Worm (Caenorhabditis elegans): ENCODE results near the gene twk-48.

The twk-48 gene

DNA sequence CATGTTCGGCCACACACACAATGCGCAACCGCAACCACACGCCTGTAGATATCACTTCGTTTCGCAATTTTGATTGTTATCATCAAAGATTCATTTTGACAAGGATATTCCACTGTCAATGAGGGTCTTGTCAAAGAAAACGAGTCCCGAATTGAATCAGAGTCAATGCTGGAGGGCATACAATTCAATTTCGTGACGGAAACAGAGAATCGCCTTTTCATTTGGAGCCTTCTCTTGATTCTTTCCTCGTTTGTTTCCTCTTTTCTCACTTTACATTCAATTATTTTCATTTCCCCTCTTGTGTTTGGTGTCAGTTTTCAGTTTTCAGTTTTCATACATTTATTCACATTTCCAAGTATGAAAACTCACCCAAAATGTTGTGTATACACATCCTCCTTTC lies 6.8 kb downstream of the twk-48 start:
- TF ChIP-seq sem-2 (GFP tag; optimal IDR thresholded peaks at IDR 0.05) (no peak), M03D4.4 (tag; optimal IDR thresholded peaks at IDR 0.05) (no peak), flh-1 (GFP tag; optimal IDR thresholded peaks at IDR 0.05) (no peak), ztf-11 (tag; optimal IDR thresholded peaks at IDR 0.05) (no peak), tbx-8 (GFP tag; optimal IDR thresholded peaks at IDR 0.05) (no peak), lin-13 (tag; optimal IDR thresholded peaks at IDR 0.05) (no peak), sptf-1 (tag; optimal IDR thresholded peaks at IDR 0.05) (no peak), ces-1 (GFP tag; optimal IDR thresholded peaks at IDR 0.05) (peak; percentile 94)

DNA sequence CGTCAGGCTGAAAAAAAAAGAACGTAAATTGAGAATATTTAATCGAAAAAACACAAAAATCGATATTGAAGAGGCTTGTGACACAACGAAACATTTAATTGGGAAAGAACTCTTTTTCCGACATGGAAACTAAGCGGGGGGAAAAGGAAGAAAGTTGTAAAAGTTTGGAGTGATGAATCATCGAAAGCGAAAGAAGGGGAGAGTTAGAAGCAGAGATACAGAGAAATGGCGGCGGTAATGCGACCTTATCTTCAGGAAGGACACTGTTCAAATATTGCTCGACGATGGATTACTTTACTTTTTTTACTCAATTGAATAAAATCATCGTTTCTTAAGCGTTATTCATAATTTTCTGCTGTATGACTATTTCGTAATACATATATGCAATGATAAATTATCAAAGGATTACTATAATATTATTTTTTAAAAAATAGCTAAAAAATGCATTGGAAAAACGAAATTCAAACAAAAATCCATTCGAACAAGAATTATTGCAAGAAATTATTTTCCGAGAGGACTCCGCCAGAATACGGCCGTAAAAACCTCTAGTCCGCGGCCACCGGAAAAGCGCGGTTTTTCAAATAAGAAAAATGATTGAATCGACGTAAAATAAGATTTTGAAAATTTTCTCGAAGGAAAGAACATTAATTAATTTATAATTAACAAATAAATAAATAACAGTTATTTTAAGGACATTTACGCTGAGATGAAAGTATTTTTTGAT lies 7.4 kb downstream of the twk-48 start, which contains the start of gene dhhc-4:
Gene dhhc-4 (minus strand): TSS at position 13 of the 724 bp plus-strand sequence.
- no peak for TF ChIP-seq elt-1 (tag; optimal IDR thresholded peaks at IDR 0.05; ENCODE audit: borderline replicate concordance, insufficient read depth)
- no peak for TF ChIP-seq nhr-2 (tag; optimal IDR thresholded peaks at IDR 0.05)
- TF ChIP-seq cnd-1 (tag; optimal IDR thresholded peaks at IDR 0.05) = no peak
- no peak for TF ChIP-seq blmp-1 (tag; optimal IDR thresholded peaks at IDR 0.05)
- TF ChIP-seq M03D4.4 (tag; optimal IDR thresholded peaks at IDR 0.05) = no peak
- TF ChIP-seq ceh-39 (tag; optimal IDR thresholded peaks at IDR 0.05) = no peak
- TF ChIP-seq ceh-83 (GFP tag; optimal IDR thresholded peaks at IDR 0.05) = peak; percentile 9
- no peak for TF ChIP-seq nhr-12 (tag; optimal IDR thresholded peaks at IDR 0.05)
- no peak for TF ChIP-seq ham-2 (GFP tag; optimal IDR thresholded peaks at IDR 0.05)
- no peak for TF ChIP-seq nhr-76 (tag; optimal IDR thresholded peaks at IDR 0.05)
- no peak for TF ChIP-seq lin-32 (GFP tag; optimal IDR thresholded peaks at IDR 0.05)
- TF ChIP-seq lsy-2 (tag; optimal IDR thresholded peaks at IDR 0.05) = peak; percentile 48
- no peak for TF ChIP-seq ces-1 (GFP tag; optimal IDR thresholded peaks at IDR 0.05)
- TF ChIP-seq bed-3 (GFP tag; optimal IDR thresholded peaks at IDR 0.05) = no peak
- no peak for TF ChIP-seq unc-120 (tag; optimal IDR thresholded peaks at IDR 0.05; ENCODE audit: poor library complexity, severe bottlenecking)
- TF ChIP-seq ceh-43 (GFP tag; optimal IDR thresholded peaks at IDR 0.05) = no peak
- TF ChIP-seq nhr-28 (tag; optimal IDR thresholded peaks at IDR 0.05) = no peak
- no peak for TF ChIP-seq unc-39 (tag; optimal IDR thresholded peaks at IDR 0.05)
- no peak for TF ChIP-seq tbx-8 (GFP tag; optimal IDR thresholded peaks at IDR 0.05)
- no peak for TF ChIP-seq zip-8 (tag; optimal IDR thresholded peaks at IDR 0.05)
- TF ChIP-seq sptf-1 (tag; optimal IDR thresholded peaks at IDR 0.05) = peak; percentile 25
- no peak for TF ChIP-seq ztf-11 (tag; optimal IDR thresholded peaks at IDR 0.05)
- no peak for TF ChIP-seq unc-62 (GFP tag; optimal IDR thresholded peaks at IDR 0.05)
- peak; percentile 52 for TF ChIP-seq mep-1 (tag; optimal IDR thresholded peaks at IDR 0.05)
- TF ChIP-seq pha-4 (tag; optimal IDR thresholded peaks at IDR 0.05) = no peak
- TF ChIP-seq mab-5 (tag; optimal IDR thresholded peaks at IDR 0.05) = peak; percentile 26
- TF ChIP-seq snpc-4 (tag; optimal IDR thresholded peaks at IDR 0.05) = no peak
- TF ChIP-seq hlh-1 (tag; optimal IDR thresholded peaks at IDR 0.05) = no peak
- TF ChIP-seq elt-3 (tag; optimal IDR thresholded peaks at IDR 0.05) = no peak
- TF ChIP-seq drap-1 (GFP tag; optimal IDR thresholded peaks at IDR 0.05) = no peak
- TF ChIP-seq mls-2 (tag; optimal IDR thresholded peaks at IDR 0.05) = no peak
- TF ChIP-seq sem-2 (GFP tag; optimal IDR thresholded peaks at IDR 0.05) = no peak
- peak; percentile 6 for TF ChIP-seq lin-13 (tag; optimal IDR thresholded peaks at IDR 0.05)
- TF ChIP-seq nhr-237 (tag; optimal IDR thresholded peaks at IDR 0.05) = no peak

- no peak for TF ChIP-seq ceh-43 (GFP tag; optimal IDR thresholded peaks at IDR 0.05)
- no peak for TF ChIP-seq sem-2 (GFP tag; optimal IDR thresholded peaks at IDR 0.05)
- TF ChIP-seq nhr-12 (tag; optimal IDR thresholded peaks at IDR 0.05) = no peak
- TF ChIP-seq flh-1 (GFP tag; optimal IDR thresholded peaks at IDR 0.05) = no peak
- TF ChIP-seq drap-1 (GFP tag; optimal IDR thresholded peaks at IDR 0.05) = no peak
- no peak for TF ChIP-seq unc-39 (tag; optimal IDR thresholded peaks at IDR 0.05)
- no peak for TF ChIP-seq unc-62 (GFP tag; optimal IDR thresholded peaks at IDR 0.05)
- no peak for TF ChIP-seq M03D4.4 (tag; optimal IDR thresholded peaks at IDR 0.05)
- no peak for TF ChIP-seq nhr-237 (tag; optimal IDR thresholded peaks at IDR 0.05)
- no peak for TF ChIP-seq mep-1 (tag; optimal IDR thresholded peaks at IDR 0.05)
- TF ChIP-seq lsy-2 (tag; optimal IDR thresholded peaks at IDR 0.05) = no peak
- TF ChIP-seq lin-13 (tag; optimal IDR thresholded peaks at IDR 0.05) = no peak
- TF ChIP-seq cnd-1 (tag; optimal IDR thresholded peaks at IDR 0.05) = no peak
- TF ChIP-seq ces-1 (GFP tag; optimal IDR thresholded peaks at IDR 0.05) = no peak
Observed at ce11 chrIII:9871032-9871431, 10.5 kb downstream of the twk-48 start, which contains the start of gene ZK757.1. Gene ZK757.1, minus strand, starts transcription at chrIII:9871132.
